Fruit fly (Drosophila melanogaster): ENCODE data around the gene CG5885.

- TF ChIP-seq CG7928 (GFP tag; optimal IDR thresholded peaks at IDR 0.05) = no peak
- no peak for TF ChIP-seq Vsx1 (GFP tag; optimal IDR thresholded peaks at IDR 0.05)
- TF ChIP-seq psq (GFP tag; optimal IDR thresholded peaks at IDR 0.05) = no peak
- no peak for TF ChIP-seq da (GFP tag; optimal IDR thresholded peaks at IDR 0.05)
Measured at dm6 chr2L:9954696-9955095, 36.6 kb upstream of the CG5885 start.
